Worm (Caenorhabditis elegans) whole organism, L1 larva: ENCODE data around the gene dsc-1.

Experiments used
- C16A3.4 ChIP-seq: fragments of 150-350 bp; optimal IDR thresholded peaks from 2 replicates; lab custom pipeline; 2014; ENCODE audit warnings: missing biosample characterization, missing genetic modification characterization
- F16B12.6 ChIP-seq: fragments of 150-350 bp; optimal IDR thresholded peaks from 2 replicates; lab custom pipeline; 2014; ENCODE audit warnings: missing biosample characterization, missing genetic modification characterization
- aha-1 ChIP-seq: fragments of 150-350 bp; optimal IDR thresholded peaks from 2 replicates; lab custom pipeline; 2014; ENCODE audit warnings: missing biosample characterization, missing genetic modification characterization
- aly-2 ChIP-seq: fragments of 150-350 bp; optimal IDR thresholded peaks from 2 replicates; lab custom pipeline; 2014; ENCODE audit warnings: missing biosample characterization, missing genetic modification characterization
- ama-1 ChIP-seq: fragments of 150-350 bp; optimal IDR thresholded peaks from 2 replicates; lab custom pipeline; 2014
- ceh-63 ChIP-seq: fragments of 200-800 bp; sonication (Bioruptor generic); optimal IDR thresholded peaks from 2 replicates; lab custom pipeline; 2018; ENCODE audit warnings: mild to moderate bottlenecking, missing genetic modification characterization, missing compliant biosample characterization
- ceh-8 ChIP-seq: fragments of 200-800 bp; sonication (Bioruptor generic); optimal IDR thresholded peaks from 2 replicates; lab custom pipeline; 2018; ENCODE audit warnings: mild to moderate bottlenecking, missing genetic modification characterization, moderate library complexity, missing compliant biosample characterization
- ceh-82 ChIP-seq, 3 experiments: fragments of 150-350 bp in 1 of 3; sonication (generic microtip) in 2 of 3; optimal IDR thresholded peaks; 2 replicates each; lab custom pipeline; 2014 to 2017; ENCODE audit warnings: missing biosample characterization in 3 of 3, missing genetic modification characterization in 3 of 3
- ceh-88 ChIP-seq: fragments of 200-800 bp; sonication (Bioruptor generic); IDR thresholded peaks from 2 replicates; pipeline ENCODE4 v1.3.6; 2022; ENCODE audit warnings: missing genetic modification characterization, missing compliant biosample characterization
- ceh-90 ChIP-seq: sonication (generic microtip); optimal IDR thresholded peaks from 2 replicates; lab custom pipeline; 2016; ENCODE audit warnings: missing genetic modification characterization, missing compliant biosample characterization
- ces-1 ChIP-seq: fragments of 150-350 bp; optimal IDR thresholded peaks from 2 replicates; lab custom pipeline; 2014; ENCODE audit warnings: missing biosample characterization, missing genetic modification reagents, missing genetic modification characterization
- dsc-1 ChIP-seq: sonication (generic microtip); optimal IDR thresholded peaks from 2 replicates; lab custom pipeline; 2016; ENCODE audit warnings: mild to moderate bottlenecking, missing genetic modification characterization, missing compliant biosample characterization
- efl-3 ChIP-seq: fragments of 200-800 bp; sonication (Bioruptor generic); optimal IDR thresholded peaks from 2 replicates; lab custom pipeline; 2018; ENCODE audit warnings: mild to moderate bottlenecking, missing genetic modification characterization, missing compliant biosample characterization
- egl-13 ChIP-seq: sonication (generic microtip); optimal IDR thresholded peaks from 2 replicates; lab custom pipeline; 2016; ENCODE audit warnings: missing genotype, missing genetic modification reagents, missing genetic modification characterization, missing compliant biosample characterization
- egl-27 ChIP-seq, 2 experiments: fragments of 150-350 bp in 1 of 2; sonication (generic microtip); optimal IDR thresholded peaks; 3 replicates each; lab custom pipeline; 2017 to 2018; ENCODE audit warnings: missing biosample characterization in 2 of 2, missing genetic modification characterization in 2 of 2, missing genetic modification reagents in 2 of 2
- ets-5 ChIP-seq: fragments of 200-800 bp; sonication (Bioruptor generic); IDR thresholded peaks from 2 replicates; pipeline ENCODE4 v1.3.6; 2022; ENCODE audit warnings: missing genetic modification characterization, missing compliant biosample characterization
- fkh-10 ChIP-seq: sonication (generic microtip); optimal IDR thresholded peaks from 2 replicates; lab custom pipeline; 2017; ENCODE audit warnings: missing biosample characterization, missing genetic modification reagents, missing genetic modification characterization
- fkh-4 ChIP-seq: sonication (generic microtip); optimal IDR thresholded peaks from 2 replicates; lab custom pipeline; 2016; ENCODE audit warnings: missing compliant biosample characterization, missing genetic modification characterization, borderline replicate concordance
- fkh-8 ChIP-seq: sonication (generic microtip); optimal IDR thresholded peaks from 2 replicates; lab custom pipeline; 2016; ENCODE audit warnings: mild to moderate bottlenecking, missing genetic modification characterization, missing compliant biosample characterization
- hpl-2 ChIP-seq: fragments of 150-350 bp; optimal IDR thresholded peaks from 2 replicates; lab custom pipeline; 2014; ENCODE audit warnings: missing biosample characterization, missing genetic modification reagents, missing genetic modification characterization
- irx-1 ChIP-seq: sonication (generic microtip); optimal IDR thresholded peaks from 2 replicates; lab custom pipeline; 2016; ENCODE audit warnings: missing genetic modification characterization, missing compliant biosample characterization
- isw-1 ChIP-seq: fragments of 200-800 bp; sonication (Bioruptor generic); IDR thresholded peaks from 2 replicates; pipeline ENCODE4 v1.3.6; 2022; ENCODE audit warnings: missing genetic modification characterization, missing compliant biosample characterization
- jun-1 ChIP-seq: fragments of 150-350 bp; optimal IDR thresholded peaks from 2 replicates; lab custom pipeline; 2014; ENCODE audit warnings: missing biosample characterization, missing genetic modification reagents, missing genetic modification characterization
- lin-13 ChIP-seq: fragments of 150-350 bp; optimal IDR thresholded peaks from 2 replicates; lab custom pipeline; 2014; ENCODE audit warnings: missing biosample characterization, missing genetic modification reagents, missing genetic modification characterization
- lin-14 ChIP-seq: fragments of 200-800 bp; sonication (Bioruptor generic); optimal IDR thresholded peaks from 2 replicates; lab custom pipeline; 2018; ENCODE audit warnings: mild to moderate bottlenecking, missing genetic modification characterization, moderate library complexity, missing compliant biosample characterization
- lin-15B ChIP-seq: fragments of 150-350 bp; sonication (generic microtip); optimal IDR thresholded peaks from 3 replicates; lab custom pipeline; 2014; ENCODE audit warnings: missing biosample characterization, missing genetic modification characterization
- lin-35 ChIP-seq, 2 experiments: fragments of 150-350 bp; optimal IDR thresholded peaks; 2 replicates each; lab custom pipeline; 2014; ENCODE audit warnings: missing biosample characterization in 2 of 2, missing genetic modification characterization in 2 of 2, missing genetic modification reagents in 2 of 2
- lin-39 ChIP-seq: fragments of 150-350 bp; optimal IDR thresholded peaks from 2 replicates; lab custom pipeline; 2014; ENCODE audit warnings: missing biosample characterization, missing genetic modification reagents, missing genetic modification characterization
- lir-3 ChIP-seq: sonication (generic microtip); optimal IDR thresholded peaks from 2 replicates; lab custom pipeline; 2016; ENCODE audit warnings: mild to moderate bottlenecking, missing genetic modification characterization, moderate library complexity, missing compliant biosample characterization; ENCODE audit not compliant: poor library complexity
- mab-9 ChIP-seq: fragments of 200-800 bp; sonication (Bioruptor generic); IDR thresholded peaks from 2 replicates; pipeline ENCODE4 v1.3.6; 2022; ENCODE audit warnings: missing genetic modification reagents, missing genetic modification characterization, missing compliant biosample characterization
- mdl-1 ChIP-seq, 2 experiments: fragments of 150-350 bp; optimal IDR thresholded peaks; 2 replicates each; lab custom pipeline; 2014 to 2017; ENCODE audit warnings: missing biosample characterization in 2 of 2, missing genetic modification characterization in 2 of 2, inconsistent platforms in 1 of 2
- mep-1 ChIP-seq: fragments of 150-350 bp; optimal IDR thresholded peaks from 2 replicates; lab custom pipeline; 2014; ENCODE audit warnings: missing biosample characterization, missing genetic modification characterization
- nhr-20 ChIP-seq: sonication (generic microtip); optimal IDR thresholded peaks from 2 replicates; lab custom pipeline; 2016; ENCODE audit warnings: mild to moderate bottlenecking, missing genetic modification characterization, missing compliant biosample characterization
- nhr-28 ChIP-seq: fragments of 150-350 bp; optimal IDR thresholded peaks from 2 replicates; lab custom pipeline; 2014; ENCODE audit warnings: missing biosample characterization, missing genetic modification characterization
- nhr-47 ChIP-seq: sonication (generic microtip); optimal IDR thresholded peaks from 2 replicates; lab custom pipeline; 2016; ENCODE audit warnings: mild to moderate bottlenecking, missing genetic modification characterization, moderate library complexity, missing compliant biosample characterization
- nhr-76 ChIP-seq: sonication (generic microtip); optimal IDR thresholded peaks from 2 replicates; lab custom pipeline; 2017; ENCODE audit warnings: missing biosample characterization, missing genetic modification characterization
- nhr-77 ChIP-seq: fragments of 150-350 bp; optimal IDR thresholded peaks from 2 replicates; lab custom pipeline; 2014; ENCODE audit warnings: missing biosample characterization, missing genetic modification characterization
- nhr-84 ChIP-seq: sonication (generic microtip); optimal IDR thresholded peaks from 2 replicates; lab custom pipeline; 2017; ENCODE audit warnings: missing biosample characterization, missing genetic modification characterization
- nhr-85 ChIP-seq: sonication (generic microtip); peaks from one replicate; lab custom pipeline; 2016; ENCODE audit warnings: missing genetic modification characterization, inconsistent platforms, missing compliant biosample characterization
- nhr-90 ChIP-seq: sonication (generic microtip); optimal IDR thresholded peaks from 2 replicates; lab custom pipeline; 2016; ENCODE audit warnings: mild to moderate bottlenecking, missing genetic modification characterization, missing compliant biosample characterization; ENCODE audit not compliant: poor library complexity
- pag-3 ChIP-seq: sonication (generic microtip); optimal IDR thresholded peaks from 2 replicates; lab custom pipeline; 2017; ENCODE audit warnings: missing genetic modification characterization, mild to moderate bottlenecking, missing compliant biosample characterization, antibody characterized with exemption, borderline replicate concordance; ENCODE audit not compliant: insufficient read depth
- pax-3 ChIP-seq: fragments of 200-800 bp; sonication (Bioruptor generic); optimal IDR thresholded peaks from 2 replicates; lab custom pipeline; 2018; ENCODE audit warnings: mild to moderate bottlenecking, missing genetic modification characterization, moderate library complexity, missing compliant biosample characterization
- pqm-1 ChIP-seq: sonication (generic microtip); optimal IDR thresholded peaks from 3 replicates; lab custom pipeline; 2017; ENCODE audit warnings: missing biosample characterization, missing genetic modification characterization
- snpc-4 ChIP-seq: fragments of 150-350 bp; optimal IDR thresholded peaks from 2 replicates; lab custom pipeline; 2014; ENCODE audit warnings: missing biosample characterization, missing genetic modification characterization
- sox-4 ChIP-seq: sonication (generic microtip); optimal IDR thresholded peaks from 2 replicates; lab custom pipeline; 2016; ENCODE audit warnings: missing genetic modification characterization, missing compliant biosample characterization
- sptf-1 ChIP-seq: fragments of 150-350 bp; optimal IDR thresholded peaks from 2 replicates; lab custom pipeline; 2014; ENCODE audit warnings: missing biosample characterization, missing genetic modification characterization
- tlp-1 ChIP-seq: fragments of 150-350 bp; optimal IDR thresholded peaks from 2 replicates; lab custom pipeline; 2014; ENCODE audit warnings: missing biosample characterization, missing genetic modification characterization
- unc-130 ChIP-seq: fragments of 150-350 bp; optimal IDR thresholded peaks from 2 replicates; lab custom pipeline; 2017; ENCODE audit warnings: missing biosample characterization, missing genetic modification characterization, inconsistent platforms
- unc-62 ChIP-seq: fragments of 150-350 bp; optimal IDR thresholded peaks from 2 replicates; lab custom pipeline; 2014; ENCODE audit warnings: missing biosample characterization, missing genetic modification reagents, missing genetic modification characterization
- unc-86 ChIP-seq: sonication (generic microtip); optimal IDR thresholded peaks from 2 replicates; lab custom pipeline; 2016; ENCODE audit warnings: missing genetic modification characterization, missing compliant biosample characterization
- vab-15 ChIP-seq: sonication (generic microtip); optimal IDR thresholded peaks from 2 replicates; lab custom pipeline; 2017; ENCODE audit warnings: missing genotype, mild to moderate bottlenecking, missing genetic modification characterization, missing compliant biosample characterization
- xbp-1 ChIP-seq: sonication (generic microtip); optimal IDR thresholded peaks from 2 replicates; lab custom pipeline; 2016; ENCODE audit warnings: missing genetic modification characterization, missing compliant biosample characterization
- zip-4 ChIP-seq: fragments of 200-800 bp; sonication (Bioruptor generic); optimal IDR thresholded peaks from 2 replicates; lab custom pipeline; 2018; ENCODE audit warnings: mild to moderate bottlenecking, missing genetic modification characterization, moderate library complexity, missing compliant biosample characterization

The dsc-1 gene

DNA sequence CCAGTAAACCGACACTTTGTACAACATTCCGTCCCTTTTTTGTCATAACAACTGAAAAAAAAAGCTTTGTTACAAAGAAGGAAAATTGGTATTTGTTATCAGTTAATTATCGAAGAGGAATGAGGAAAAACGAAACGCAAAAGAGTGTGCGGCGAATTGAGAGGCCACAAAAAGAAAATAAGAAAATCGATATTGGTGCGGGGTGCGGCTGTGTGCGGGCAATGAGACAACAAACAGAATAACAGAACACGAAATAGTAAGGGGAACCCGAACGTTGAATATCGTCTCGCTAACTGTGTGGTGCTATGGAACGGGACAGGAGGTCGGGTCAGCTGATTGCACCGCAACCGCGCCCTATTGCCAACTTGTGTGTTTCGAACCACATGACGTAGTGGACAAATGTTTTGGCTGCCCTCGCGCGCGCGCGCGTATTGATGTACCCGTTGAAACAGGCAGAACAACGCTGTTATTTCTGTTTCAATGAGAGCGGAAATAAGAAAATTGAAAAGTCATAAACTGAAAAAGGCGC is 6.0 kb upstream of the dsc-1 start, which contains the start of gene C18B12.4 (continued):
- TF ChIP-seq C16A3.4 (tag; lab: Kevin White, UChicago) (peak; percentile 91), pag-3 (tag; lab: Kevin White, UChicago) (peak; percentile 74), aha-1 (tag; lab: Kevin White, UChicago) (no peak), pax-3 (peak; percentile 58), ceh-90 (tag; lab: Kevin White, UChicago) (no peak), vab-15 (tag; lab: Kevin White, UChicago) (peak; percentile 89), ceh-63 (GFP tag; lab: Kevin White, UChicago) (no peak), egl-13 (tag; lab: Kevin White, UChicago) (peak; percentile 25), unc-62 (GFP tag; lab: Kevin White, UChicago) (no peak), fkh-8 (tag; lab: Kevin White, UChicago) (peak; percentile 85), lin-35 (GFP tag; optimal IDR thresholded peaks at IDR 0.05; lab: Kevin White, UChicago) (peak; percentile 79 to 90), tlp-1 (tag; lab: Kevin White, UChicago) (no peak), nhr-47 (peak; percentile 77), F16B12.6 (tag; lab: Kevin White, UChicago) (peak; percentile 19), nhr-28 (tag; lab: Kevin White, UChicago) (no peak), hpl-2 (GFP tag; lab: Kevin White, UChicago) (no peak), efl-3 (GFP tag; lab: Kevin White, UChicago) (no peak), ama-1 (lab: Kevin White, UChicago) (no peak), unc-130 (tag; lab: Kevin White, UChicago) (peak; percentile 95), nhr-85 (tag; lab: Kevin White, UChicago) (peak; percentile 95), ceh-8 (GFP tag; lab: Kevin White, UChicago) (no peak), irx-1 (tag; lab: Kevin White, UChicago) (peak; percentile 70), xbp-1 (tag; lab: Kevin White, UChicago) (peak; percentile 79), jun-1 (tag; lab: Kevin White, UChicago) (peak; percentile 45), ces-1 (GFP tag; lab: Kevin White, UChicago) (no peak), lin-39 (tag; lab: Kevin White, UChicago) (no peak), ets-5 (no peak), nhr-76 (tag; lab: Kevin White, UChicago) (no peak), snpc-4 (peak; percentile 46), dsc-1 (tag; lab: Kevin White, UChicago) (no peak), egl-27 (tag; optimal IDR thresholded peaks at IDR 0.05; lab: Kevin White, UChicago) (no peak), lin-15B (peak; percentile 71), nhr-90 (tag; lab: Kevin White, UChicago) (peak; percentile 73), mdl-1 (tag; optimal IDR thresholded peaks at IDR 0.05; lab: Kevin White, UChicago) (peak in 1 of 2 experiments; percentile 93), lir-3 (peak; percentile 54), nhr-20 (tag; lab: Kevin White, UChicago) (peak; percentile 92), unc-86 (peak; percentile 69), fkh-10 (GFP tag; lab: Kevin White, UChicago) (peak; percentile 30), lin-13 (GFP tag; lab: Kevin White, UChicago) (peak; percentile 93), sox-4 (tag; lab: Kevin White, UChicago) (no peak), sptf-1 (tag; lab: Kevin White, UChicago) (no peak), isw-1 (GFP tag; lab: Robert Waterston, UW) (peak; percentile 49; the same call in 1 of the 2 replicates), ceh-82 (tag; optimal IDR thresholded peaks at IDR 0.05; lab: Kevin White, UChicago) (peak in 2 of 3 experiments; percentile 48 to 93), mab-9 (GFP tag; lab: Robert Waterston, UW) (peak; percentile 59; the same call in 1 of the 2 replicates), aly-2 (tag; lab: Kevin White, UChicago) (no peak), ceh-88 (GFP tag; lab: Robert Waterston, UW) (peak; percentile 74; the same call in 1 of the 2 replicates), mep-1 (tag; lab: Kevin White, UChicago) (peak; percentile 77), nhr-77 (peak; percentile 54), nhr-84 (tag; lab: Kevin White, UChicago) (no peak), fkh-4 (peak; percentile 56), pqm-1 (no peak), zip-4 (GFP tag; lab: Kevin White, UChicago) (no peak), lin-14 (peak; percentile 97)
